Fruit fly (Drosophila melanogaster) whole organism, embryonic: ENCODE measurements around the gene Prp3.

Experiments used
- Bgb ChIP-seq: fragments of 200-800 bp; sonication (Bioruptor generic); IDR thresholded peaks from 2 replicates; pipeline ENCODE4 v1.3.6; 2022; ENCODE audit warnings: missing biosample characterization, missing genetic modification characterization; ENCODE audit not compliant: partially characterized antibody
- CG10147 ChIP-seq: fragments of 200-800 bp; sonication (Bioruptor generic); optimal IDR thresholded peaks from 2 replicates; lab custom pipeline; 2019; ENCODE audit warnings: missing biosample characterization, mild to moderate bottlenecking, missing genetic modification characterization, moderate library complexity
- CG10321 ChIP-seq: fragments of 200-800 bp; sonication (Bioruptor generic); IDR thresholded peaks from 2 replicates; pipeline ENCODE4 v1.3.6; 2022; ENCODE audit warnings: missing biosample characterization, missing genetic modification characterization
- CG12769 ChIP-seq: fragments of 200-800 bp; sonication (Bioruptor generic); optimal IDR thresholded peaks from 2 replicates; lab custom pipeline; 2019; ENCODE audit warnings: missing biosample characterization, mild to moderate bottlenecking, missing genetic modification characterization, moderate library complexity
- CG14710 ChIP-seq: fragments of 200-800 bp; sonication (Bioruptor generic); optimal IDR thresholded peaks from 3 replicates; lab custom pipeline; 2019; ENCODE audit warnings: missing biosample characterization, mild to moderate bottlenecking, missing genetic modification characterization, moderate library complexity
- CG15011 ChIP-seq: fragments of 200-800 bp; sonication (Bioruptor generic); optimal IDR thresholded peaks from 3 replicates; lab custom pipeline; 2018; ENCODE audit warnings: missing biosample characterization, mild to moderate bottlenecking, missing genetic modification characterization
- CG15514 ChIP-seq: fragments of 200-800 bp; sonication (Bioruptor generic); optimal IDR thresholded peaks from 3 replicates; lab custom pipeline; 2017; ENCODE audit warnings: missing biosample characterization, missing genetic modification characterization, mild to moderate bottlenecking, moderate library complexity, missing genetic modification reagents
- CG16779 ChIP-seq: fragments of 200-800 bp; sonication (Bioruptor generic); IDR thresholded peaks from 2 replicates; pipeline ENCODE4 v1.3.6; 2022; ENCODE audit warnings: missing biosample characterization, missing genetic modification characterization
- CG1832 ChIP-seq: fragments of 200-800 bp; sonication (Bioruptor generic); optimal IDR thresholded peaks from 2 replicates; lab custom pipeline; 2017; ENCODE audit warnings: missing biosample characterization, mild to moderate bottlenecking, missing genetic modification characterization, inconsistent platforms
- CG2199 ChIP-seq: fragments of 200-800 bp; sonication (Bioruptor generic); IDR thresholded peaks from 3 replicates; pipeline ENCODE4 v1.3.6; 2022; ENCODE audit warnings: missing biosample characterization, missing genetic modification characterization
- CG2678 ChIP-seq: fragments of 200-800 bp; sonication (Bioruptor generic); optimal IDR thresholded peaks from 3 replicates; lab custom pipeline; 2019; ENCODE audit warnings: missing biosample characterization, mild to moderate bottlenecking, missing genetic modification characterization, moderate library complexity
- CG30020 ChIP-seq: fragments of 200-800 bp; optimal IDR thresholded peaks from 2 replicates; lab custom pipeline; 2019; ENCODE audit warnings: missing biosample characterization, mild to moderate bottlenecking, missing genetic modification characterization, moderate library complexity
- CG32532 ChIP-seq: fragments of 200-800 bp; sonication (Bioruptor generic); IDR thresholded peaks from 2 replicates; pipeline ENCODE4 v1.3.6; 2022; ENCODE audit warnings: missing biosample characterization, missing genetic modification characterization
- CG4360 ChIP-seq: fragments of 200-800 bp; sonication (Bioruptor generic); IDR thresholded peaks from 2 replicates; pipeline ENCODE4 v1.3.6; 2022; ENCODE audit warnings: missing biosample characterization, missing genetic modification characterization
- CG6765 ChIP-seq: fragments of 200-800 bp; sonication (Bioruptor generic); optimal IDR thresholded peaks from 3 replicates; lab custom pipeline; 2017; ENCODE audit warnings: missing biosample characterization, mild to moderate bottlenecking, missing genetic modification characterization
- CG7357 ChIP-seq: fragments of 200-800 bp; sonication (Bioruptor generic); IDR thresholded peaks from 3 replicates; pipeline ENCODE4 v1.3.6; 2022; ENCODE audit warnings: missing biosample characterization, missing genetic modification characterization
- CG9876 ChIP-seq: fragments of 200-800 bp; sonication (Bioruptor generic); optimal IDR thresholded peaks from 2 replicates; lab custom pipeline; 2016; ENCODE audit warnings: missing biosample characterization, missing genetic modification characterization
- CG9932 ChIP-seq: fragments of 200-800 bp; sonication (Bioruptor generic); IDR thresholded peaks from 2 replicates; pipeline ENCODE4 v1.3.6; 2022; ENCODE audit warnings: missing biosample characterization, missing genetic modification characterization
- CrebB ChIP-seq: fragments of 200-800 bp; sonication (Bioruptor generic); optimal IDR thresholded peaks from 3 replicates; lab custom pipeline; 2018; ENCODE audit warnings: missing biosample characterization, mild to moderate bottlenecking, missing genetic modification characterization
- Dek ChIP-seq: fragments of 200-800 bp; sonication (Bioruptor generic); optimal IDR thresholded peaks from 3 replicates; lab custom pipeline; 2019; ENCODE audit warnings: missing biosample characterization, mild to moderate bottlenecking, missing genetic modification characterization, moderate library complexity
- Dip2 ChIP-seq: fragments of 200-800 bp; sonication (Bioruptor generic); IDR thresholded peaks from 2 replicates; pipeline ENCODE4 v1.3.6; 2022; ENCODE audit warnings: missing biosample characterization, missing genetic modification characterization
- Dp ChIP-seq: fragments of 200-800 bp; sonication (Bioruptor generic); optimal IDR thresholded peaks from 2 replicates; lab custom pipeline; 2018; ENCODE audit warnings: missing biosample characterization, mild to moderate bottlenecking, missing genetic modification characterization, moderate library complexity
- Ets65A ChIP-seq: fragments of 200-800 bp; sonication (Bioruptor generic); peaks from one replicate; lab custom pipeline; 2016; ENCODE audit warnings: missing biosample characterization, missing genetic modification characterization
- GATAe ChIP-seq: fragments of 200-800 bp; sonication (Bioruptor generic); conservative IDR thresholded peaks from 2 replicates; pipeline ENCODE4 v1.3.6; 2022; ENCODE audit warnings: missing biosample characterization, missing genetic modification characterization
- HmgZ ChIP-seq: fragments of 200-800 bp; sonication (Bioruptor generic); optimal IDR thresholded peaks from 2 replicates; lab custom pipeline; 2018; ENCODE audit warnings: missing biosample characterization, mild to moderate bottlenecking, missing genetic modification characterization
- Hr51 ChIP-seq, 2 experiments: fragments of 200-800 bp; sonication (Bioruptor generic); optimal IDR thresholded peaks; 2 replicates in 1 of 2; 3 replicates in 1 of 2; lab custom pipeline; 2016 to 2018; ENCODE audit warnings: missing biosample characterization in 2 of 2, missing genetic modification characterization in 2 of 2, mild to moderate bottlenecking in 1 of 2, moderate library complexity in 1 of 2
- Nf-YB ChIP-seq: fragments of 200-800 bp; sonication (Bioruptor generic); optimal IDR thresholded peaks from 3 replicates; lab custom pipeline; 2019; ENCODE audit warnings: missing biosample characterization, mild to moderate bottlenecking, missing genetic modification characterization, moderate library complexity
- PHDP ChIP-seq: fragments of 200-800 bp; sonication (Bioruptor generic); optimal IDR thresholded peaks from 3 replicates; lab custom pipeline; 2018; ENCODE audit warnings: missing biosample characterization, mild to moderate bottlenecking, missing genetic modification characterization, moderate library complexity
- Sin3A ChIP-seq: fragments of >200 bp; optimal IDR thresholded peaks from 2 replicates; lab custom pipeline; 2018
- Stat92E ChIP-seq, 3 experiments: fragments of >200 bp in 2 of 3; fragments of 200-800 bp in 1 of 3; sonication (Bioruptor generic) in 1 of 3; optimal IDR thresholded peaks; 2 replicates each; lab custom pipeline; 2017 to 2019; ENCODE audit warnings: missing biosample characterization in 3 of 3, missing genetic modification characterization in 3 of 3, mild to moderate bottlenecking in 1 of 3, moderate library complexity in 1 of 3
- bowl ChIP-seq: fragments of 200-800 bp; sonication (Bioruptor generic); IDR thresholded peaks from 2 replicates; pipeline ENCODE4 v1.3.6; 2022; ENCODE audit warnings: missing biosample characterization, missing genetic modification characterization
- cato ChIP-seq: fragments of 200-800 bp; sonication (Bioruptor generic); optimal IDR thresholded peaks from 2 replicates; lab custom pipeline; 2016; ENCODE audit warnings: missing biosample characterization, missing genetic modification characterization, borderline replicate concordance
- gro ChIP-seq: fragments of 200-800 bp; sonication (Bioruptor generic); optimal IDR thresholded peaks from 2 replicates; lab custom pipeline; 2016; ENCODE audit warnings: missing biosample characterization, missing genetic modification characterization
- kah ChIP-seq: fragments of 200-800 bp; sonication (Bioruptor generic); optimal IDR thresholded peaks from 2 replicates; lab custom pipeline; 2018; ENCODE audit warnings: missing biosample characterization, mild to moderate bottlenecking, missing genetic modification characterization
- nerfin-1 ChIP-seq: fragments of 200-800 bp; sonication (Bioruptor generic); optimal IDR thresholded peaks from 3 replicates; lab custom pipeline; 2019; ENCODE audit warnings: missing biosample characterization, mild to moderate bottlenecking, missing genetic modification characterization, moderate library complexity
- nom ChIP-seq: fragments of 200-800 bp; sonication (Bioruptor generic); optimal IDR thresholded peaks from 2 replicates; lab custom pipeline; 2017; ENCODE audit warnings: missing biosample characterization, missing genetic modification characterization, mild to moderate bottlenecking, moderate library complexity, missing genetic modification reagents
- pan ChIP-seq, 4 experiments: fragments of >200 bp in 3 of 4; fragments of 200-800 bp in 1 of 4; sonication (Bioruptor generic) in 1 of 4; optimal IDR thresholded peaks in 3 of 4; IDR thresholded peaks in 1 of 4; 2 replicates each; pipeline versions ENCODE4 v1.3.6 to Lab custom; 2017 to 2022; ENCODE audit warnings: missing biosample characterization in 2 of 4, missing genetic modification characterization in 2 of 4, mixed read lengths in 1 of 4
- peb ChIP-seq: fragments of 200-800 bp; sonication (Bioruptor generic); IDR thresholded peaks from 2 replicates; pipeline ENCODE4 v1.3.6; 2022; ENCODE audit warnings: missing biosample characterization, missing genetic modification characterization
- pho ChIP-seq: fragments of 200-800 bp; sonication (Bioruptor generic); optimal IDR thresholded peaks from 2 replicates; lab custom pipeline; 2016; ENCODE audit warnings: missing biosample characterization, missing genetic modification characterization
- row ChIP-seq: fragments of 200-800 bp; sonication (Bioruptor generic); IDR thresholded peaks from 3 replicates; pipeline ENCODE4 v1.3.6; 2022; ENCODE audit warnings: missing biosample characterization, missing genetic modification characterization
- sd ChIP-seq: fragments of 200-800 bp; sonication (Bioruptor generic); optimal IDR thresholded peaks from 3 replicates; lab custom pipeline; 2018; ENCODE audit warnings: missing biosample characterization, mild to moderate bottlenecking, missing genetic modification characterization, moderate library complexity
- slbo ChIP-seq: fragments of 200-800 bp; sonication (Bioruptor generic); IDR thresholded peaks from 2 replicates; pipeline ENCODE4 v1.3.6; 2022; ENCODE audit warnings: missing biosample characterization, missing genetic modification characterization
- tap ChIP-seq: fragments of 200-800 bp; optimal IDR thresholded peaks from 3 replicates; lab custom pipeline; 2019; ENCODE audit warnings: missing biosample characterization, mild to moderate bottlenecking, missing genetic modification characterization, moderate library complexity
- trem ChIP-seq: fragments of 200-800 bp; optimal IDR thresholded peaks from 3 replicates; lab custom pipeline; 2019; ENCODE audit warnings: missing biosample characterization, mild to moderate bottlenecking, missing genetic modification characterization, moderate library complexity

The Prp3 gene

dm6 chr3L:19924771-19925304 is 14.7 kb downstream of the Prp3 start, which contains the start of gene Grasp65 (continued):
- TF ChIP-seq trem (tag; lab: Kevin White, UChicago) (peak; percentile 18), Bgb (GFP tag; lab: Robert Waterston, UW) (no peak; the same call in 1 of the 2 replicates), CG9932 (GFP tag; lab: Robert Waterston, UW) (0 out of 2 replicates have a peak, but pooled peaks have one; percentile 11), CG9876 (no peak), slbo (GFP tag; lab: Robert Waterston, UW) (peak; percentile 26; the same call in 1 of the 2 replicates), Dp (GFP tag; lab: Kevin White, UChicago) (peak; percentile 3), bowl (no peak), pho (GFP tag; lab: Kevin White, UChicago) (no peak), CG10147 (GFP tag; lab: Kevin White, UChicago) (peak; percentile 28), row (GFP tag; lab: Robert Waterston, UW) (peak; percentile 61), CG15011 (no peak), nerfin-1 (peak; percentile 14), cato (GFP tag; lab: Kevin White, UChicago) (no peak), CG6765 (GFP tag; lab: Kevin White, UChicago) (peak; percentile 33), CG7357 (GFP tag; lab: Robert Waterston, UW) (no peak), CG12769 (tag; lab: Kevin White, UChicago) (no peak), tap (tag; lab: Kevin White, UChicago) (peak; percentile 32), CG4360 (GFP tag; lab: Robert Waterston, UW) (no peak), CG15514 (GFP tag; lab: Kevin White, UChicago) (peak; percentile 39), GATAe (GFP tag; lab: Robert Waterston, UW) (no peak), nom (GFP tag; lab: Kevin White, UChicago) (peak; percentile 45), kah (GFP tag; lab: Kevin White, UChicago) (peak; percentile 58), PHDP (tag; lab: Kevin White, UChicago) (peak; percentile 32), pan (optimal IDR thresholded peaks at IDR 0.05; lab: Kevin White, UChicago) (no peak), pan (GFP tag; optimal IDR thresholded peaks at IDR 0.05 in 1 of 2, IDR thresholded peaks at IDR 0.05 in 1 of 2) (no peak), CG14710 (tag; lab: Kevin White, UChicago) (peak; percentile 33), gro (GFP tag; lab: Kevin White, UChicago) (no peak), CG2199 (GFP tag; lab: Robert Waterston, UW) (no peak), CG30020 (tag; lab: Kevin White, UChicago) (peak; percentile 21), Hr51 (GFP tag; optimal IDR thresholded peaks at IDR 0.05; lab: Kevin White, UChicago) (peak in 1 of 2 experiments; percentile 8), CG10321 (GFP tag; lab: Robert Waterston, UW) (no peak), Stat92E (GFP tag; optimal IDR thresholded peaks at IDR 0.05; lab: Kevin White, UChicago) (peak in 1 of 3 experiments; percentile 6), HmgZ (tag; lab: Kevin White, UChicago) (peak; percentile 53), Nf-YB (peak; percentile 55), CG1832 (no peak), peb (GFP tag; lab: Robert Waterston, UW) (no peak), Dip2 (GFP tag; lab: Robert Waterston, UW) (no peak), Ets65A (peak; percentile 23), CrebB (tag; lab: Kevin White, UChicago) (no peak), CG32532 (peak; percentile 18; the same call in 1 of the 2 replicates), sd (peak; percentile 56), CG2678 (peak; percentile 21), Sin3A (lab: Kevin White, UChicago) (peak; percentile 4), Dek (peak; percentile 32), CG16779 (GFP tag; lab: Robert Waterston, UW) (no peak)
